Worm (Caenorhabditis elegans): ENCODE results near the gene F21D12.3.

F21D12.3 gene

DNA sequence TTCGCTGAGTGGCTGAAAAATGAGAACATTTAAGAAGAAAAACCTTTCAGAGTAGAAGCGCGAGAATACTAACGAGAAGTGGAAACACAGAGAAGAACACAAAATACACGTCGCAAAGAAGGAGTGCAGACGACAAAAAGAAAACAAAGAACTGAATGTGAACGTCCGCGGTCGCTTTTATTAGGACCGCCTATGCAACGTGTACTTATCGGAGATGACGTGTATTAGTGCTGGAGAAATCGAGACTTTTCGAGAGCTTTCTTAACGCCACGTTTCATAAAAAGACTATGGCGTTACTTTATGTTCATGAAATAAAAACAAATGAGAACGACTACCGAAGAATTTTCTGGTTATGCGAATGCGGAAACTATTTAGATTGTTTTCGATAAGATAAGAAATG, 28.7 kb upstream of the F21D12.3 start, which contains the start of gene hsp-4:
hsp-4 (minus strand) TSS at position 139 of the 400 bp plus-strand sequence.
- peak; percentile 63 for TF ChIP-seq nhr-23 (tag; optimal IDR thresholded peaks at IDR 0.05)
- TF ChIP-seq elt-3 (tag; optimal IDR thresholded peaks at IDR 0.05), result no peak
- no peak for TF ChIP-seq ceh-16 (tag; optimal IDR thresholded peaks at IDR 0.05)
- peak; percentile 2 for TF ChIP-seq ceh-28 (tag; optimal IDR thresholded peaks at IDR 0.05)
- peak; percentile 43 for TF ChIP-seq elt-2 (tag; optimal IDR thresholded peaks at IDR 0.05)
- peak; percentile 67 for TF ChIP-seq nhr-25 (tag; optimal IDR thresholded peaks at IDR 0.05)
- TF ChIP-seq nhr-12 (tag; optimal IDR thresholded peaks at IDR 0.05), result no peak
- peak; percentile 46 for TF ChIP-seq nfya-1 (tag; optimal IDR thresholded peaks at IDR 0.05; ENCODE audit: insufficient read depth)

DNA sequence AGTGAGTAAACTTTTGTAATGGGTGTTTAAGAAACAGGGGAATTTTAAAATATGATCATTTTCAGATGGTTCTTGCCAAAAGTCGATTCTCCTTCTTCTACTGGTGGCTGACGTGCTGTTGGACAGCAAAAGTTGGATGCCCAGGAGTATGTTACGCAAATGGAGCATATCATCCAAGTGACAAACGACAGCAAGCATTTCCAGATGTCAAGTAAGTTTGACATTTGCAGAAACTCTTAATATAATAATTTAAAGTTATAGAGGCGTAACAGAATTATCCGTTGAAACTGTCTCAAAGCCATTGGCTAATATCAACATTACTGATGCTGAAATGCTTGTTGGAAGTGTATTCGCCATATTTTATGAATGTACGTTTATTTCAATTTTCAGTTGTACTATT, 24.2 kb upstream of the F21D12.3 start:
- TF ChIP-seq ztf-4 (tag; optimal IDR thresholded peaks at IDR 0.05), result no peak

DNA sequence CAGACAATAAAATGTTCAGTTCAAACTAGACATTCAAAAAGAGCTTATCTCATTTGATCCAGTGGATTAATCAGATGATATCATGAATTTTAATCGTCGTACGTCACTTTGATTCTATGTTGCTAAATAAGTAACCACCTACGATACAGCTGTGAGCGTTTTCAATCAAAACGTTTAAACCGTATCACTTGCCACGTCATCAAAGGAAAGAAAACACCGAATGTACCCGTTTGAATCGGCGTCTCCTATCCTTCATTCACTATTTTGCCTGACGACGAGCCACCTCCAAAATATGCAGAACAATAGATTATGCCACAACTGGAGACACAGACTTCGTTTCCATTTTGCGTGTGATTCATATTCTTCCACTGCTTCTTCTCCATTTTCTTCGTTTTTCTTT, 22.0 kb upstream of the F21D12.3 start:
- TF ChIP-seq unc-39 (tag; optimal IDR thresholded peaks at IDR 0.05) (no peak), ama-1 (optimal IDR thresholded peaks at IDR 0.05) (peak; percentile 84), eor-1 (tag; optimal IDR thresholded peaks at IDR 0.05) (no peak), fkh-10 (GFP tag; optimal IDR thresholded peaks at IDR 0.05) (no peak), unc-62 (GFP tag; optimal IDR thresholded peaks at IDR 0.05) (no peak), daf-12 (tag; optimal IDR thresholded peaks at IDR 0.05) (no peak), lin-15B (tag; optimal IDR thresholded peaks at IDR 0.05) (no peak)

DNA sequence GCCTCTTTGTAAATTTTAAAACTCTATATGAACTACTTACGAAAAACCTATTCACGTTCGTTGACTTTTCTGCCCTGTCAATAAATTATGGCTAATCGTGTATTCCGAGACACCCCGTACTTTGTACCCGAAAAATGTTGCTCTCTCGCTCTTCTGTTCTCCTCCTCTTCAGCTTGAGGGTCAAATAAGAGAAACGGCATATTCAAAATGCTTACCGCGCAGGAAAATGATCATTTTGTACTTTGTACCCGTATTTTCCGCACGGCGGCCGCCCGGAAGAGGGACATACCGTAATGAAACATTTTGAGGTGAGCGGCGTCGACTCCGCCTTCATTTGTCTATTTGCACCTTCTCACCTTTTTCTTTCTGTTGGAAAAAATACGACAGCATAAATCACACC, 19.8 kb upstream of the F21D12.3 start:
- no peak for TF ChIP-seq egl-5 (tag; optimal IDR thresholded peaks at IDR 0.05)
- TF ChIP-seq sea-2 (GFP tag; optimal IDR thresholded peaks at IDR 0.05), result no peak
- no peak for TF ChIP-seq skn-1 (tag; optimal IDR thresholded peaks at IDR 0.05)
- TF ChIP-seq ceh-82 (tag; optimal IDR thresholded peaks at IDR 0.05), result no peak
- no peak for TF ChIP-seq mdl-1 (tag; optimal IDR thresholded peaks at IDR 0.05)
- peak; percentile 34 for TF ChIP-seq lin-39 (tag; optimal IDR thresholded peaks at IDR 0.05)
- TF ChIP-seq zag-1 (tag; optimal IDR thresholded peaks at IDR 0.05), result no peak
- no peak for TF ChIP-seq nhr-67 (tag; optimal IDR thresholded peaks at IDR 0.05)
- peak; percentile 86 for TF ChIP-seq ama-1 (optimal IDR thresholded peaks at IDR 0.05)

DNA sequence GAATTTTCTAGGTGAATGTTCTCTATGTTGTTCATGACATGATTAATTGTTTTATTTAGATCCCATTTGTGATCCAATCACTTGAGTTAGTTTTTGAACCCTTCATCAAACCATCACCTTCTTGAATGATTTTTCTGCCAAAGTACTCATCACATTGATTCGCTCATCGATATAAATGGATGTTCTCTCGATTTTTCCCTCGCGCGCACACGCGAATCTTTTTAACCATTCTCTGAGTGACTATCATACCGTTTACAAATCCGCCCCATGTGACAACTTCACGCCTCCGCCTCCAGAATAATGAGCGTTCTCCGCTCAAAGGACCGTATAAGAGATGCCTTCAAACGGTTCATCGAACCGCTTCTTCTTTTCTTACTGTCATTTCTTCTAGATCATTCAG, 19.1 kb upstream of the F21D12.3 start:
- no peak for TF ChIP-seq fkh-2 (tag; optimal IDR thresholded peaks at IDR 0.05)
- TF ChIP-seq ceh-16 (tag; optimal IDR thresholded peaks at IDR 0.05), result no peak
- TF ChIP-seq fos-1 (tag; optimal IDR thresholded peaks at IDR 0.05), result no peak
- peak; percentile 89 for TF ChIP-seq nhr-43 (tag; optimal IDR thresholded peaks at IDR 0.05; ENCODE audit: poor library complexity, severe bottlenecking)
- TF ChIP-seq ZK546.5 (tag; optimal IDR thresholded peaks at IDR 0.05), result no peak
- TF ChIP-seq ztf-11 (tag; optimal IDR thresholded peaks at IDR 0.05), result no peak
- no peak for TF ChIP-seq sea-2 (GFP tag; optimal IDR thresholded peaks at IDR 0.05)
- TF ChIP-seq nhr-237 (tag; optimal IDR thresholded peaks at IDR 0.05), result no peak
- TF ChIP-seq nhr-76 (tag; optimal IDR thresholded peaks at IDR 0.05), result no peak
- no peak for TF ChIP-seq elt-3 (tag; optimal IDR thresholded peaks at IDR 0.05)
- peak; percentile 0 for TF ChIP-seq R02D3.7 (tag; optimal IDR thresholded peaks at IDR 0.05)
- no peak for TF ChIP-seq unc-39 (tag; optimal IDR thresholded peaks at IDR 0.05)
- TF ChIP-seq mdl-1 (tag; optimal IDR thresholded peaks at IDR 0.05), result peak; percentile 50
- TF ChIP-seq fkh-10 (GFP tag; optimal IDR thresholded peaks at IDR 0.05), result no peak
- no peak for TF ChIP-seq nhr-11 (tag; optimal IDR thresholded peaks at IDR 0.05)
- TF ChIP-seq pha-4 (tag; optimal IDR thresholded peaks at IDR 0.05), result no peak
- TF ChIP-seq unc-62 (GFP tag; optimal IDR thresholded peaks at IDR 0.05), result no peak
- no peak for TF ChIP-seq elt-1 (tag; optimal IDR thresholded peaks at IDR 0.05)
- TF ChIP-seq hmg-11 (tag; optimal IDR thresholded peaks at IDR 0.05), result no peak
- TF ChIP-seq zag-1 (tag; optimal IDR thresholded peaks at IDR 0.05), result no peak
- no peak for TF ChIP-seq elt-2 (tag; optimal IDR thresholded peaks at IDR 0.05)
- no peak for TF ChIP-seq lin-15B (tag; optimal IDR thresholded peaks at IDR 0.05)
- TF ChIP-seq nhr-12 (tag; optimal IDR thresholded peaks at IDR 0.05), result no peak
- TF ChIP-seq nhr-67 (tag; optimal IDR thresholded peaks at IDR 0.05), result no peak
- TF ChIP-seq eor-1 (tag; optimal IDR thresholded peaks at IDR 0.05), result no peak
- TF ChIP-seq egl-5 (tag; optimal IDR thresholded peaks at IDR 0.05), result no peak
- no peak for TF ChIP-seq daf-12 (tag; optimal IDR thresholded peaks at IDR 0.05)
- TF ChIP-seq mml-1 (tag; optimal IDR thresholded peaks at IDR 0.05), result no peak
- TF ChIP-seq egl-27 (tag; optimal IDR thresholded peaks at IDR 0.05), result no peak
- no peak for TF ChIP-seq nfya-1 (tag; optimal IDR thresholded peaks at IDR 0.05; ENCODE audit: insufficient read depth)
- TF ChIP-seq snpc-4 (tag; optimal IDR thresholded peaks at IDR 0.05), result no peak
- TF ChIP-seq nhr-23 (tag; optimal IDR thresholded peaks at IDR 0.05), result peak; percentile 63
- no peak for TF ChIP-seq nhr-77 (tag; optimal IDR thresholded peaks at IDR 0.05)
- TF ChIP-seq ama-1 (optimal IDR thresholded peaks at IDR 0.05), result peak; percentile 48
